Worm (Caenorhabditis elegans): ENCODE measurements around the gene polq-1.

DNA sequence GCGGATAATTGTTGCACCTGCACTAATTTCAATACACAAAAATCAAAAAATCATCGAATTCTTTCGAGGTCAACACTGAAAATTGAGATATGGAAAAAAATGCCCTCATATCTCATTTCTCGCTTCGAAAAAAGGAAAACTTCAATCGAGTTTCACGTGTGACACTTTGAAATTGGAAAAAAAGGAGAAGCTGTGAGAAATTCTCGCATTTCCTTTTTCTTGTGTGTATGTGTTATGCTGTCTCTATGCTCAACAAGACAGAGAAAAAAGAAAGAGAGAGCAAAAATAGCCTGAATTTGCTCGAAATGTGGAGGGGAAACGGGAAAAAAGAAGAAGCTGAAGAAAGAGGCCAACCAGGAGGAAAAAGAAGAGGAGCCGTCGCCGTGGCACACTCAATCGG lies 43.5 kb upstream of the polq-1 start:
- no peak for TF ChIP-seq cog-1 (tag; optimal IDR thresholded peaks at IDR 0.05)
- TF ChIP-seq ref-1 (GFP tag; conservative IDR thresholded peaks at IDR 0.05) = no peak
- no peak for TF ChIP-seq T22C8.4 (GFP tag; IDR thresholded peaks at IDR 0.05)
- no peak for TF ChIP-seq ztf-29 (GFP tag; IDR thresholded peaks at IDR 0.05)
- no peak for TF ChIP-seq flt-1 (GFP tag; IDR thresholded peaks at IDR 0.05)
- TF ChIP-seq med-1 (GFP tag; optimal IDR thresholded peaks at IDR 0.05; ENCODE audit: insufficient read depth) = no peak
- TF ChIP-seq ztf-23 (GFP tag; IDR thresholded peaks at IDR 0.05) = no peak
- TF ChIP-seq tab-1 (GFP tag; IDR thresholded peaks at IDR 0.05) = no peak
